Worm (Caenorhabditis elegans) whole organism, late embryonic: ENCODE data around the gene T13F3.8.

Experiments used
- C08G9.2 ChIP-seq: sonication (generic microtip); optimal IDR thresholded peaks from 2 replicates; lab custom pipeline; 2016; ENCODE audit warnings: mild to moderate bottlenecking, missing genetic modification characterization, moderate library complexity, missing compliant biosample characterization
- C38D4.7 ChIP-seq: fragments of 200-800 bp; sonication (Bioruptor generic); optimal IDR thresholded peaks from 2 replicates; lab custom pipeline; 2018; ENCODE audit warnings: mild to moderate bottlenecking, missing genetic modification characterization, moderate library complexity, missing compliant biosample characterization
- F13H6.1 ChIP-seq: sonication (generic microtip); optimal IDR thresholded peaks from 2 replicates; lab custom pipeline; 2016; ENCODE audit warnings: missing genetic modification characterization, missing compliant biosample characterization
- K02D7.2 ChIP-seq: sonication (generic microtip); optimal IDR thresholded peaks from 2 replicates; lab custom pipeline; 2017; ENCODE audit warnings: mild to moderate bottlenecking, missing genetic modification characterization, missing compliant biosample characterization
- K09A11.1 ChIP-seq: sonication (generic microtip); optimal IDR thresholded peaks from 2 replicates; lab custom pipeline; 2017; ENCODE audit warnings: antibody characterized with exemption, mild to moderate bottlenecking, missing genetic modification characterization, missing compliant biosample characterization; ENCODE audit not compliant: insufficient read depth
- ahr-1 ChIP-seq: sonication (generic microtip); optimal IDR thresholded peaks from 2 replicates; lab custom pipeline; 2016; ENCODE audit warnings: missing genetic modification characterization, missing compliant biosample characterization
- ceh-14 ChIP-seq: sonication (generic microtip); optimal IDR thresholded peaks from 2 replicates; lab custom pipeline; 2016; ENCODE audit warnings: missing genotype, missing genetic modification characterization, missing compliant biosample characterization
- ceh-18 ChIP-seq: sonication (generic microtip); optimal IDR thresholded peaks from 2 replicates; lab custom pipeline; 2016; ENCODE audit warnings: missing genetic modification characterization, missing compliant biosample characterization
- ceh-2 ChIP-seq: sonication (generic microtip); optimal IDR thresholded peaks from 2 replicates; lab custom pipeline; 2016; ENCODE audit warnings: missing genotype, missing genetic modification characterization, missing compliant biosample characterization
- ceh-24 ChIP-seq: sonication (generic microtip); optimal IDR thresholded peaks from 2 replicates; lab custom pipeline; 2016; ENCODE audit warnings: mild to moderate bottlenecking, missing genetic modification characterization, missing compliant biosample characterization
- ceh-31 ChIP-seq: sonication (generic microtip); optimal IDR thresholded peaks from 2 replicates; lab custom pipeline; 2016; ENCODE audit warnings: missing genetic modification characterization, missing compliant biosample characterization
- ceh-34 ChIP-seq: sonication (generic microtip); optimal IDR thresholded peaks from 2 replicates; lab custom pipeline; 2016; ENCODE audit warnings: mild to moderate bottlenecking, missing genetic modification characterization, missing compliant biosample characterization
- ceh-6 ChIP-seq: fragments of 200-800 bp; sonication (Bioruptor generic); optimal IDR thresholded peaks from 2 replicates; lab custom pipeline; 2018; ENCODE audit warnings: mild to moderate bottlenecking, missing genetic modification characterization, missing compliant biosample characterization
- ceh-9 ChIP-seq: sonication (generic microtip); optimal IDR thresholded peaks from 2 replicates; lab custom pipeline; 2016; ENCODE audit warnings: mild to moderate bottlenecking, missing genetic modification characterization, inconsistent platforms, missing compliant biosample characterization
- elt-4 ChIP-seq: sonication (generic microtip); optimal IDR thresholded peaks from 2 replicates; lab custom pipeline; 2016; ENCODE audit warnings: missing genetic modification characterization, missing compliant biosample characterization
- ets-4 ChIP-seq: sonication (generic microtip); optimal IDR thresholded peaks from 2 replicates; lab custom pipeline; 2016; ENCODE audit warnings: missing genetic modification characterization, missing compliant biosample characterization
- eyg-1 ChIP-seq: sonication (generic microtip); optimal IDR thresholded peaks from 2 replicates; lab custom pipeline; 2016; ENCODE audit warnings: missing genotype, missing genetic modification characterization, missing compliant biosample characterization
- fkh-10 ChIP-seq: fragments of 150-350 bp; optimal IDR thresholded peaks from 2 replicates; lab custom pipeline; 2014; ENCODE audit warnings: missing biosample characterization, missing genetic modification reagents, missing genetic modification characterization
- hlh-8 ChIP-seq: sonication (generic microtip); optimal IDR thresholded peaks from 2 replicates; lab custom pipeline; 2016; ENCODE audit warnings: missing genotype, missing genetic modification characterization, missing compliant biosample characterization
- lim-6 ChIP-seq: sonication (generic microtip); optimal IDR thresholded peaks from 2 replicates; lab custom pipeline; 2016; ENCODE audit warnings: missing genetic modification characterization, missing compliant biosample characterization
- lin-11 ChIP-seq: fragments of 200-800 bp; sonication (Bioruptor generic); optimal IDR thresholded peaks from 2 replicates; lab custom pipeline; 2018; ENCODE audit warnings: mild to moderate bottlenecking, missing genetic modification characterization, missing compliant biosample characterization
- madf-2 ChIP-seq: sonication (generic microtip); optimal IDR thresholded peaks from 2 replicates; lab custom pipeline; 2017; ENCODE audit warnings: missing genetic modification characterization, missing compliant biosample characterization
- mec-3 ChIP-seq: sonication (generic microtip); optimal IDR thresholded peaks from 2 replicates; lab custom pipeline; 2016; ENCODE audit warnings: borderline replicate concordance, missing genetic modification characterization, missing compliant biosample characterization
- nhr-11 ChIP-seq: fragments of 150-350 bp; optimal IDR thresholded peaks from 2 replicates; lab custom pipeline; 2014; ENCODE audit warnings: missing biosample characterization, missing genetic modification characterization
- nhr-232 ChIP-seq: sonication (generic microtip); optimal IDR thresholded peaks from 2 replicates; lab custom pipeline; 2016; ENCODE audit warnings: missing genetic modification characterization, missing compliant biosample characterization
- npax-4 ChIP-seq: sonication (generic microtip); optimal IDR thresholded peaks from 2 replicates; lab custom pipeline; 2016; ENCODE audit warnings: missing genetic modification characterization, missing compliant biosample characterization
- pag-3 ChIP-seq: sonication (generic microtip); optimal IDR thresholded peaks from 2 replicates; lab custom pipeline; 2016; ENCODE audit warnings: missing compliant biosample characterization, missing genetic modification characterization, borderline replicate concordance
- pat-9 ChIP-seq: fragments of 200-800 bp; sonication (Bioruptor generic); optimal IDR thresholded peaks from 2 replicates; lab custom pipeline; 2018; ENCODE audit warnings: mild to moderate bottlenecking, missing genetic modification characterization, moderate library complexity, missing compliant biosample characterization
- pax-1 ChIP-seq: fragments of 150-350 bp; optimal IDR thresholded peaks from 2 replicates; lab custom pipeline; 2014; ENCODE audit warnings: missing biosample characterization, missing genetic modification characterization
- pha-2 ChIP-seq: sonication (generic microtip); optimal IDR thresholded peaks from 2 replicates; lab custom pipeline; 2017; ENCODE audit warnings: mild to moderate bottlenecking, missing genetic modification characterization, missing compliant biosample characterization
- rnt-1 ChIP-seq: sonication (generic microtip); optimal IDR thresholded peaks from 2 replicates; lab custom pipeline; 2016; ENCODE audit warnings: missing genetic modification characterization, missing compliant biosample characterization
- sox-2 ChIP-seq: fragments of 200-800 bp; sonication (Bioruptor generic); IDR thresholded peaks from 2 replicates; pipeline ENCODE4 v1.3.6; 2022; ENCODE audit warnings: missing genetic modification reagents, missing genetic modification characterization, missing compliant biosample characterization
- syd-9 ChIP-seq: sonication (generic microtip); optimal IDR thresholded peaks from 2 replicates; lab custom pipeline; 2016; ENCODE audit warnings: mild to moderate bottlenecking, missing genetic modification characterization, moderate library complexity, missing compliant biosample characterization
- tbx-7 ChIP-seq: sonication (generic microtip); optimal IDR thresholded peaks from 2 replicates; lab custom pipeline; 2016; ENCODE audit warnings: missing genotype, missing genetic modification characterization, missing compliant biosample characterization
- ttx-3 ChIP-seq: sonication (generic microtip); optimal IDR thresholded peaks from 2 replicates; lab custom pipeline; 2016; ENCODE audit warnings: missing genetic modification reagents, missing genetic modification characterization, missing compliant biosample characterization
- unc-3 ChIP-seq, 2 experiments: fragments of 200-800 bp in 1 of 2; sonication (Bioruptor generic) in 1 of 2; sonication (generic microtip) in 1 of 2; conservative IDR thresholded peaks in 1 of 2; optimal IDR thresholded peaks in 1 of 2; 2 replicates each; pipeline versions ENCODE4 v1.3.6 to Lab custom; 2016 to 2022; ENCODE audit warnings: missing compliant biosample characterization in 2 of 2, missing genetic modification characterization in 2 of 2, missing genetic modification reagents in 1 of 2
- unc-42 ChIP-seq: sonication (generic microtip); optimal IDR thresholded peaks from 2 replicates; lab custom pipeline; 2016; ENCODE audit warnings: missing genotype, missing genetic modification characterization, missing compliant biosample characterization

The T13F3.8 gene

ce11 chrV:16269556-16269955, at the start of gene T13F3.8, which contains the start of gene fbxa-2:
T13F3.8 (plus strand) TSS chrV:16269800.
fbxa-2 (minus strand) TSS chrV:16269656.
- TF ChIP-seq ceh-9 (tag; lab: Kevin White, UChicago) (no peak), syd-9 (no peak), sox-2 (GFP tag; lab: Robert Waterston, UW) (no peak), hlh-8 (no peak), K09A11.1 (tag; lab: Kevin White, UChicago) (no peak), rnt-1 (tag; lab: Kevin White, UChicago) (no peak), F13H6.1 (no peak), lim-6 (tag; lab: Kevin White, UChicago) (no peak), pat-9 (no peak), ceh-18 (tag; lab: Kevin White, UChicago) (no peak), pag-3 (tag; lab: Kevin White, UChicago) (no peak), ttx-3 (no peak), ceh-24 (tag; lab: Kevin White, UChicago) (no peak), nhr-232 (tag; lab: Kevin White, UChicago) (no peak), mec-3 (tag; lab: Kevin White, UChicago) (no peak), eyg-1 (tag; lab: Kevin White, UChicago) (no peak), unc-3 (GFP tag; conservative IDR thresholded peaks at IDR 0.05; lab: Robert Waterston, UW) (no peak), unc-3 (tag; optimal IDR thresholded peaks at IDR 0.05; lab: Kevin White, UChicago) (no peak)

- TF ChIP-seq elt-4 (tag; lab: Kevin White, UChicago): no peak
- no peak for TF ChIP-seq ceh-34 (tag; lab: Kevin White, UChicago)
- no peak for TF ChIP-seq pha-2 (tag; lab: Kevin White, UChicago)
- no peak for TF ChIP-seq tbx-7
- TF ChIP-seq ceh-31 (tag; lab: Kevin White, UChicago): no peak
These were observed 49.6 kb upstream of the T13F3.8 start for ce11 chrV:16220020-16220419.

- TF ChIP-seq unc-3 (GFP tag; conservative IDR thresholded peaks at IDR 0.05; lab: Robert Waterston, UW): no peak
- TF ChIP-seq unc-3 (tag; optimal IDR thresholded peaks at IDR 0.05; lab: Kevin White, UChicago): no peak
- no peak for TF ChIP-seq K02D7.2 (tag; lab: Kevin White, UChicago)
- no peak for TF ChIP-seq pag-3 (tag; lab: Kevin White, UChicago)
- TF ChIP-seq C38D4.7 (GFP tag; lab: Kevin White, UChicago): no peak
- TF ChIP-seq hlh-8: no peak
- TF ChIP-seq ceh-14 (tag; lab: Kevin White, UChicago): no peak
- no peak for TF ChIP-seq nhr-11 (tag; lab: Kevin White, UChicago)
- no peak for TF ChIP-seq npax-4 (tag; lab: Kevin White, UChicago)
- no peak for TF ChIP-seq ceh-31 (tag; lab: Kevin White, UChicago)
- no peak for TF ChIP-seq ahr-1 (tag; lab: Kevin White, UChicago)
- TF ChIP-seq madf-2: no peak
- TF ChIP-seq sox-2 (GFP tag; lab: Robert Waterston, UW): no peak
- TF ChIP-seq fkh-10 (GFP tag; lab: Kevin White, UChicago): no peak
- TF ChIP-seq elt-4 (tag; lab: Kevin White, UChicago): no peak
- TF ChIP-seq lin-11 (tag; lab: Kevin White, UChicago): no peak
- TF ChIP-seq ceh-6 (GFP tag; lab: Kevin White, UChicago): no peak
- no peak for TF ChIP-seq ets-4 (tag; lab: Kevin White, UChicago)
These were observed 45.6 kb upstream of the T13F3.8 start, which contains the start of gene stdh-2 for ce11 chrV:16224027-16224426. stdh-2 (plus strand) TSS chrV:16224327.

- TF ChIP-seq mec-3 (tag; lab: Kevin White, UChicago) (no peak), elt-4 (tag; lab: Kevin White, UChicago) (no peak), lin-11 (tag; lab: Kevin White, UChicago) (no peak), C08G9.2 (tag; lab: Kevin White, UChicago) (no peak), pax-1 (tag; lab: Kevin White, UChicago) (no peak), ahr-1 (tag; lab: Kevin White, UChicago) (no peak), unc-42 (tag; lab: Kevin White, UChicago) (no peak), ceh-2 (no peak), rnt-1 (tag; lab: Kevin White, UChicago) (no peak)
- TF ChIP-seq, all 69 proteins: peak for 0
These were observed 44.0 kb upstream of the T13F3.8 start for ce11 chrV:16225524-16226116.
